Fruit fly (Drosophila melanogaster) Kc167 (cell line): ENCODE results near the gene Rpn10.

ENCODE experiments used
- Myc ChIP-seq: fragments of >200 bp; optimal IDR thresholded peaks from 2 replicates; lab custom pipeline; 2017; ENCODE audit warnings: missing external identifiers
- Sin3A ChIP-seq: fragments of >200 bp; optimal IDR thresholded peaks from 2 replicates; lab custom pipeline; 2018; ENCODE audit warnings: missing external identifiers
- h ChIP-seq: fragments of >200 bp; optimal IDR thresholded peaks from 3 replicates; lab custom pipeline; 2018; ENCODE audit warnings: missing external identifiers
- insv ChIP-seq: fragments of >200 bp; optimal IDR thresholded peaks from 3 replicates; lab custom pipeline; 2018; ENCODE audit warnings: missing external identifiers
- psq ChIP-seq: fragments of >200 bp; optimal IDR thresholded peaks from 2 replicates; lab custom pipeline; 2017; ENCODE audit warnings: missing external identifiers
- ttk ChIP-seq: sonication (Bioruptor generic); optimal IDR thresholded peaks from 2 replicates; lab custom pipeline; 2017; ENCODE audit warnings: missing external identifiers

The Rpn10 gene

DNA sequence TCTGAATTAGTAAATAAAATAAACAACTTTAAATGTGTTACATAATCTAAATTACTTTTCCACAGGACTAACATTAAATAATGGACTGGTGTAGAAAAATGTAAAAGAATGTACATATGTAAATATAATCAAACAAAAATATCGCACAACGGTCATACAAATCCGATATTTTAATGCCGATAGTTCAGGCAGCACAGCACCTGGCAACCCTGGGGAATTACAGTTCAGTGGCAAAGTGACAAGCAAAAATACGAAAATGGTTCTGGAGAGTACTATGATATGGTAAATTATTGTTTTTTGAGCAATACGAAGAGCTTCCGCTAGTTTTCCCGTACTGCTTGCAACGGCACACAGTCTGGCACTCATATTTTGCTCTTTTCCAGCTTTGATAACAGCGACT, at the start of gene Rpn10:
Gene Rpn10 (plus strand): TSS at position 144 of the 400 bp plus-strand sequence.
- TF ChIP-seq h (lab: Kevin White, UChicago) = no peak
- no peak for TF ChIP-seq Myc
- TF ChIP-seq Sin3A (lab: Kevin White, UChicago) = no peak
- no peak for TF ChIP-seq ttk (lab: Kevin White, UChicago)
- TF ChIP-seq insv (lab: Kevin White, UChicago) = no peak
- no peak for TF ChIP-seq psq (lab: Kevin White, UChicago)

- TF ChIP-seq ttk (lab: Kevin White, UChicago) (no peak), insv (lab: Kevin White, UChicago) (no peak), Myc (no peak), Sin3A (lab: Kevin White, UChicago) (no peak), h (lab: Kevin White, UChicago) (no peak), psq (lab: Kevin White, UChicago) (no peak)
These were observed 46.3 kb upstream of the Rpn10 start, which contains the start of gene Neu2 for dm6 chr3L:21490486-21490885. Gene Neu2 (minus strand): TSS chr3L:21490586.

- TF ChIP-seq psq (lab: Kevin White, UChicago) (no peak), Sin3A (lab: Kevin White, UChicago) (no peak), Myc (no peak)
These were observed 44.0 kb upstream of the Rpn10 start, which contains the start of the genes CG7202 and CG7519 for dm6 chr3L:21492723-21493316. Gene CG7202 (minus strand): TSS chr3L:21492773. Gene CG7519 (plus strand): TSS chr3L:21493083.

DNA sequence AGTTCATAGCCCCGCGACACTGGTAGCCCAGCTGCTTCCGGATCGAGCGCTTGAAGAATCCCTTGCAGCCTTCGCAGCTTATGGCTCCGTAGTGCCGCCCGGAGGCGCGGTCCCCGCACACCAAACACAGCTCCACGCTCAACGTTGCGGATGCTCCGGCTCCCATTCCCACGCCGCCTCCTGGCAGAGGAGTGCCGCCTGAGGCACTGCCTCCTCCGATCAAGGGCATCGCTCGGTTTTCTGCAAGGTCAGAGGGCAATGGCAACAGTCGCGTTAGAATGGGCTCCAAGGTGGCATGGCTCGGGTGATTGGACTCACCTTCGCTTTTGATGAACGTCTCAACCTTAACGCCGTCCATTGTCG, 40.3 kb upstream of the Rpn10 start:
- TF ChIP-seq insv (lab: Kevin White, UChicago) (no peak), psq (lab: Kevin White, UChicago) (no peak), Myc (no peak), h (lab: Kevin White, UChicago) (no peak), ttk (lab: Kevin White, UChicago) (no peak), Sin3A (lab: Kevin White, UChicago) (no peak)

dm6 chr3L:21496865-21497634, 39.8 kb upstream of the Rpn10 start, which contains the start of gene Hr78:
Gene Hr78 (minus strand): TSS chr3L:21497494.
- no peak for TF ChIP-seq h (lab: Kevin White, UChicago)
- no peak for TF ChIP-seq insv (lab: Kevin White, UChicago)
- no peak for TF ChIP-seq Sin3A (lab: Kevin White, UChicago)
- no peak for TF ChIP-seq ttk (lab: Kevin White, UChicago)
- TF ChIP-seq Myc = no peak
- TF ChIP-seq psq (lab: Kevin White, UChicago) = no peak

dm6 chr3L:21501172-21501571, 35.6 kb upstream of the Rpn10 start, which contains the start of gene Est-Q:
Gene Est-Q (plus strand): TSS chr3L:21501421.
- TF ChIP-seq h (lab: Kevin White, UChicago) (no peak), Myc (no peak), ttk (lab: Kevin White, UChicago) (no peak), Sin3A (lab: Kevin White, UChicago) (no peak), insv (lab: Kevin White, UChicago) (no peak), psq (lab: Kevin White, UChicago) (no peak)

- TF ChIP-seq Myc (no peak), psq (lab: Kevin White, UChicago) (no peak), Sin3A (lab: Kevin White, UChicago) (no peak), insv (lab: Kevin White, UChicago) (no peak), ttk (lab: Kevin White, UChicago) (no peak), h (lab: Kevin White, UChicago) (no peak)
These were observed 34.9 kb upstream of the Rpn10 start for dm6 chr3L:21501928-21502327.

DNA sequence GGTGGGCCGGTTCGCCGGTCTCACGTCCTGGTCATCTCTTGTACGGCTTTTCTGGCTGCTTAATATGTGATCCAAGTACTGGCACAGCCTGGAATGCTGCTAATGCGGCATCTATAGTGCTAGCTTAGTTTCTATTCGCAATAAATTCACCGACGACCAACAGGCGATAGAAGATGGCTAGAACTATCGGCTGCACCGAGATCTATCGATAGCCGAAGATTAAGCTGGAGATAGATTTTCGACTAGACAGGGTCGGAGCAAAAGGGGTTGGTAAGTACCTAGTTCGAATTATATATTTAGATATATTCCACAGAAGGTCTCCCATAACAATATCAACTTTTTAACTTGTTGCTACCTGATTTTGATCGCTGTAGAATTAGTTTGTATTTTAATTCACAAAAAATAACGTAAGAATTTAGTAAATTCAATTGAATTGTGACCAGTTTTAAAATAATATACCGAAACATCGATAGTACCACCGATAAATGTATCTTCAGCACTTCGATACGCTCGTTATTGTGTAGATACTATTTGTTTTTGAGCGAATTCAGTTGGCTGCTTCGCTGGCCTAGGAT, 29.4 kb upstream of the Rpn10 start, which contains the start of the genes Glg1 and M6:
Gene Glg1 (minus strand): TSS at position 185 of the 575 bp plus-strand sequence.
Gene M6 (plus strand): TSS at position 499 of the 575 bp plus-strand sequence.
- TF ChIP-seq insv (lab: Kevin White, UChicago) (no peak), ttk (lab: Kevin White, UChicago) (no peak)

DNA sequence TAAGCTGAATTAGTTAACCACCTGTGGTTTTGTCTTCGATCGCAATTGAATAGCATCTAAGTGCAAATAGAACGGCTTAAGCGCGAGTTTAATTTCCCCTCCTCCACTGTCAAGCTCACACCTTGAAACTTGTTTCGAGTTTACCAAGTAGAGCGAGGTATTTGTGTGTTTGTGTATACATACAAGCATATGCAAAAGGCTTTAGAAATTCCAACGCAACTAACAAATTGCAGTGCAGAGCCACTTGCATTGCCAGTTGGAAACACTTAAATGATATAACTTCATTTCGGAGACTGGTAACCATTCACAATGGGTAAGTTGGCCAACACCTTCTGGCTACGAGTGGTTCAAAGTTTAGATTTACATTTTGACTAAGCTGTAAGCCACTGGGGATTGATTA, 28.8 kb upstream of the Rpn10 start:
- TF ChIP-seq psq (lab: Kevin White, UChicago) (no peak), h (lab: Kevin White, UChicago) (no peak), Sin3A (lab: Kevin White, UChicago) (no peak), Myc (no peak), ttk (lab: Kevin White, UChicago) (no peak), insv (lab: Kevin White, UChicago) (no peak)

dm6 chr3L:21508621-21509020, 28.2 kb upstream of the Rpn10 start:
- TF ChIP-seq Sin3A (lab: Kevin White, UChicago) (no peak), psq (lab: Kevin White, UChicago) (no peak), Myc (no peak)

dm6 chr3L:21509488-21510122, 27.2 kb upstream of the Rpn10 start:
- TF ChIP-seq insv (lab: Kevin White, UChicago) (no peak), ttk (lab: Kevin White, UChicago) (no peak), h (lab: Kevin White, UChicago) (no peak), Sin3A (lab: Kevin White, UChicago) (no peak), psq (lab: Kevin White, UChicago) (no peak), Myc (no peak)
